Fruit fly (Drosophila melanogaster) whole organism, larva: ENCODE data around the gene CG13097.

Experiments used
- noc ChIP-seq: fragments of 200-800 bp; sonication (Bioruptor generic); optimal IDR thresholded peaks from 3 replicates; lab custom pipeline; 2019; ENCODE audit warnings: missing biosample characterization, mild to moderate bottlenecking, missing genetic modification characterization, moderate library complexity

Gene CG13097

dm6 chr2L:8488735-8489134 is 25.9 kb downstream of the CG13097 start, which contains the start of gene CG13088:
Gene CG13088 (plus strand): TSS chr2L:8488981.
- TF ChIP-seq noc (tag; lab: Kevin White, UChicago) = no peak

- TF ChIP-seq noc (tag; lab: Kevin White, UChicago) = no peak
Measured at dm6 chr2L:8485562-8485961, 29.1 kb downstream of the CG13097 start.

dm6 chr2L:8481623-8482424 is 32.8 kb downstream of the CG13097 start, which contains the start of gene CG43796:
Gene CG43796 (plus strand): TSS chr2L:8482374.
- no peak for TF ChIP-seq noc (tag; lab: Kevin White, UChicago)

- TF ChIP-seq noc (tag; lab: Kevin White, UChicago) = peak; percentile 3
Measured at dm6 chr2L:8480825-8481224, 33.8 kb downstream of the CG13097 start.

dm6 chr2L:8478911-8479706 is 35.6 kb downstream of the CG13097 start:
- no peak for TF ChIP-seq noc (tag; lab: Kevin White, UChicago)

dm6 chr2L:8478379-8478778 is 36.3 kb downstream of the CG13097 start:
- no peak for TF ChIP-seq noc (tag; lab: Kevin White, UChicago)

- no peak for TF ChIP-seq noc (tag; lab: Kevin White, UChicago)
Measured at dm6 chr2L:8477971-8478370, 36.7 kb downstream of the CG13097 start.

- no peak for TF ChIP-seq noc (tag; lab: Kevin White, UChicago)
Measured at dm6 chr2L:8477049-8477448, 37.6 kb downstream of the CG13097 start, which contains the start of gene CheA29a. Gene CheA29a (plus strand): TSS chr2L:8477349.

- no peak for TF ChIP-seq noc (tag; lab: Kevin White, UChicago)
Measured at dm6 chr2L:8473448-8473847, 41.2 kb downstream of the CG13097 start.

- no peak for TF ChIP-seq noc (tag; lab: Kevin White, UChicago)
Measured at dm6 chr2L:8471667-8472066, 43.0 kb downstream of the CG13097 start.

- TF ChIP-seq noc (tag; lab: Kevin White, UChicago) = no peak
Measured at dm6 chr2L:8468929-8469681, 45.6 kb downstream of the CG13097 start.

- TF ChIP-seq noc (tag; lab: Kevin White, UChicago) = no peak
Measured at dm6 chr2L:8466643-8467042, 48.0 kb downstream of the CG13097 start, which contains the start of gene dachs. Gene dachs (plus strand): TSS chr2L:8466817.

- peak; percentile 34 for TF ChIP-seq noc (tag; lab: Kevin White, UChicago)
Measured at dm6 chr2L:8464107-8464582, 50.5 kb downstream of the CG13097 start, which contains the start of gene prg. Gene prg (plus strand): TSS chr2L:8464488.

- peak; percentile 55 for TF ChIP-seq noc (tag; lab: Kevin White, UChicago)
Measured at dm6 chr2L:8463144-8464106, 51.2 kb downstream of the CG13097 start, which contains the start of gene Agpat2. Gene Agpat2 (minus strand): TSS chr2L:8463994.
